Worm (Caenorhabditis elegans) whole organism, midembryonic: ENCODE results near the gene Y38H6C.21.
"Not testable (repeated sequence)": the region's sequence is repeated elsewhere in the genome, so short reads cannot be mapped to it uniquely, and the experiment has no call there.

ENCODE experiments used
- T22C8.4 ChIP-seq: fragments of 200-800 bp; sonication (Bioruptor generic); IDR thresholded peaks from 2 replicates; pipeline ENCODE4 v1.3.6; 2022; ENCODE audit warnings: missing genetic modification characterization, missing compliant biosample characterization
- cog-1 ChIP-seq: sonication (generic microtip); optimal IDR thresholded peaks from 2 replicates; lab custom pipeline; 2016; ENCODE audit warnings: missing genetic modification characterization, missing compliant biosample characterization
- flt-1 ChIP-seq: fragments of 200-800 bp; sonication (Bioruptor generic); IDR thresholded peaks from 2 replicates; pipeline ENCODE4 v1.3.6; 2022; ENCODE audit warnings: missing genetic modification characterization, missing compliant biosample characterization
- klf-2 ChIP-seq: fragments of 200-800 bp; sonication (Bioruptor generic); conservative IDR thresholded peaks from 2 replicates; pipeline ENCODE4 v1.3.6; 2022; ENCODE audit warnings: missing genetic modification reagents, missing genetic modification characterization, missing compliant biosample characterization
- med-1 ChIP-seq: sonication (generic microtip); optimal IDR thresholded peaks from 2 replicates; lab custom pipeline; 2017; ENCODE audit warnings: missing genetic modification characterization, mild to moderate bottlenecking, missing compliant biosample characterization, antibody characterized with exemption, missing genetic modification reagents; ENCODE audit not compliant: insufficient read depth
- ref-1 ChIP-seq: fragments of 200-800 bp; sonication (Bioruptor generic); conservative IDR thresholded peaks from 2 replicates; pipeline ENCODE4 v1.3.6; 2022; ENCODE audit warnings: missing genetic modification reagents, missing genetic modification characterization, missing compliant biosample characterization
- tab-1 ChIP-seq: fragments of 200-800 bp; sonication (Bioruptor generic); IDR thresholded peaks from 2 replicates; pipeline ENCODE4 v1.3.6; 2022; ENCODE audit warnings: missing genetic modification characterization, missing compliant biosample characterization
- ztf-23 ChIP-seq: fragments of 200-800 bp; sonication (Bioruptor generic); IDR thresholded peaks from 2 replicates; pipeline ENCODE4 v1.3.6; 2022; ENCODE audit warnings: missing genetic modification reagents, missing genetic modification characterization, missing compliant biosample characterization
- ztf-29 ChIP-seq: fragments of 200-800 bp; sonication (Bioruptor generic); IDR thresholded peaks from 2 replicates; pipeline ENCODE4 v1.3.6; 2022; ENCODE audit warnings: missing genetic modification reagents, missing genetic modification characterization, missing compliant biosample characterization

Y38H6C.21 gene

ce11 chrV:20579534-20579933 lies 24.5 kb upstream of the Y38H6C.21 start, which contains the start of gene F26F2.8:
TSS of gene F26F2.8 (plus strand) at chrV:20579546.
- TF ChIP-seq flt-1 (GFP tag; lab: Robert Waterston, UW) (no peak), T22C8.4 (GFP tag; lab: Robert Waterston, UW) (no peak), cog-1 (no peak), klf-2 (no peak), ref-1 (GFP tag; lab: Robert Waterston, UW) (no peak), med-1 (GFP tag; lab: Kevin White, UChicago) (no peak), tab-1 (GFP tag; lab: Robert Waterston, UW) (no peak), ztf-23 (GFP tag; lab: Robert Waterston, UW) (no peak), ztf-29 (no peak)

- no peak for TF ChIP-seq ref-1 (GFP tag; lab: Robert Waterston, UW)
These were observed 19.8 kb upstream of the Y38H6C.21 start for ce11 chrV:20574872-20575271.

ce11 chrV:20574314-20574713 lies 19.2 kb upstream of the Y38H6C.21 start, which contains the start of gene clec-263:
TSS of gene clec-263 (plus strand) at chrV:20574614.
- TF ChIP-seq flt-1 (GFP tag; lab: Robert Waterston, UW): no peak
- TF ChIP-seq T22C8.4 (GFP tag; lab: Robert Waterston, UW): no peak
- no peak for TF ChIP-seq klf-2
- TF ChIP-seq cog-1: no peak
- no peak for TF ChIP-seq ztf-23 (GFP tag; lab: Robert Waterston, UW)
- TF ChIP-seq tab-1 (GFP tag; lab: Robert Waterston, UW): no peak
- TF ChIP-seq ref-1 (GFP tag; lab: Robert Waterston, UW): no peak
- no peak for TF ChIP-seq med-1 (GFP tag; lab: Kevin White, UChicago)
- TF ChIP-seq ztf-29: no peak

ce11 chrV:20573392-20573791 lies 18.3 kb upstream of the Y38H6C.21 start, which contains the start of gene F26F2.5:
TSS of gene F26F2.5 (plus strand) at chrV:20573692.
- TF ChIP-seq ztf-29: no peak
- no peak for TF ChIP-seq tab-1 (GFP tag; lab: Robert Waterston, UW)
- no peak for TF ChIP-seq flt-1 (GFP tag; lab: Robert Waterston, UW)
- no peak for TF ChIP-seq klf-2
- no peak for TF ChIP-seq T22C8.4 (GFP tag; lab: Robert Waterston, UW)
- no peak for TF ChIP-seq ztf-23 (GFP tag; lab: Robert Waterston, UW)
- no peak for TF ChIP-seq med-1 (GFP tag; lab: Kevin White, UChicago)
- TF ChIP-seq cog-1: no peak
- TF ChIP-seq ref-1 (GFP tag; lab: Robert Waterston, UW): no peak

ce11 chrV:20568995-20569394 lies 13.9 kb upstream of the Y38H6C.21 start, which contains the start of gene F26F2.4:
TSS of gene F26F2.4 (plus strand) at chrV:20569295.
- not testable (repeated sequence) for TF ChIP-seq ztf-23, tab-1, ref-1 (GFP tag; lab: Robert Waterston, UW)

ce11 chrV:20566454-20566853 lies 11.4 kb upstream of the Y38H6C.21 start, which contains the start of gene F26F2.3:
TSS of gene F26F2.3 (minus strand) at chrV:20566554.
- TF ChIP-seq med-1 (GFP tag; lab: Kevin White, UChicago) (no peak), ztf-29 (no peak), klf-2 (no peak), tab-1 (GFP tag; lab: Robert Waterston, UW) (no peak), ref-1 (GFP tag; lab: Robert Waterston, UW) (no peak), ztf-23 (GFP tag; lab: Robert Waterston, UW) (no peak), cog-1 (no peak), T22C8.4 (GFP tag; lab: Robert Waterston, UW) (no peak), flt-1 (GFP tag; lab: Robert Waterston, UW) (no peak)

ce11 chrV:20564054-20564453 lies 9.0 kb upstream of the Y38H6C.21 start, which contains the start of gene F26F2.13:
TSS of gene F26F2.13 (plus strand) at chrV:20564354.
- not testable (repeated sequence) for TF ChIP-seq cog-1; tab-1 (GFP tag; lab: Robert Waterston, UW); ztf-23 (GFP tag; lab: Robert Waterston, UW)

ce11 chrV:20561795-20562194 lies 6.7 kb upstream of the Y38H6C.21 start, which contains the start of gene F26F2.1:
TSS of gene F26F2.1 (minus strand) at chrV:20561895.
- TF ChIP-seq T22C8.4 (GFP tag; lab: Robert Waterston, UW): no peak
- no peak for TF ChIP-seq cog-1
- no peak for TF ChIP-seq klf-2
- no peak for TF ChIP-seq ztf-29
- TF ChIP-seq med-1 (GFP tag; lab: Kevin White, UChicago): no peak
- TF ChIP-seq ztf-23 (GFP tag; lab: Robert Waterston, UW): no peak
- no peak for TF ChIP-seq flt-1 (GFP tag; lab: Robert Waterston, UW)
- TF ChIP-seq ref-1 (GFP tag; lab: Robert Waterston, UW): no peak
- TF ChIP-seq tab-1 (GFP tag; lab: Robert Waterston, UW): no peak

ce11 chrV:20558270-20558669 lies 3.2 kb upstream of the Y38H6C.21 start, which contains the start of gene abf-4:
TSS of gene abf-4 (minus strand) at chrV:20558370.
- TF ChIP-seq cog-1: no peak
- no peak for TF ChIP-seq T22C8.4 (GFP tag; lab: Robert Waterston, UW)
- no peak for TF ChIP-seq med-1 (GFP tag; lab: Kevin White, UChicago)
- TF ChIP-seq ref-1 (GFP tag; lab: Robert Waterston, UW): no peak
- TF ChIP-seq tab-1 (GFP tag; lab: Robert Waterston, UW): no peak
- no peak for TF ChIP-seq ztf-23 (GFP tag; lab: Robert Waterston, UW)
- TF ChIP-seq ztf-29: no peak

ce11 chrV:20556260-20556659 lies 1.2 kb upstream of the Y38H6C.21 start, which contains the start of gene Y38H6C.23:
TSS of gene Y38H6C.23 (minus strand) at chrV:20556360.
- no peak for TF ChIP-seq ztf-29
- no peak for TF ChIP-seq tab-1 (GFP tag; lab: Robert Waterston, UW)
- no peak for TF ChIP-seq T22C8.4 (GFP tag; lab: Robert Waterston, UW)
- TF ChIP-seq cog-1: no peak
- no peak for TF ChIP-seq med-1 (GFP tag; lab: Kevin White, UChicago)
